Fruit fly (Drosophila melanogaster) whole organism, embryonic: ENCODE results near the gene Polr3E.

Experiments
- Adf1 ChIP-seq: fragments of 200-800 bp; sonication (Bioruptor generic); IDR thresholded peaks from 2 replicates; pipeline ENCODE4 v1.3.6; 2022; ENCODE audit warnings: missing biosample characterization, missing genetic modification characterization
- Atf-2 ChIP-seq: fragments of 200-800 bp; sonication (Bioruptor generic); optimal IDR thresholded peaks from 2 replicates; lab custom pipeline; 2016; ENCODE audit warnings: missing biosample characterization, missing genetic modification characterization
- Awh ChIP-seq: fragments of 200-800 bp; sonication (Bioruptor generic); IDR thresholded peaks from 2 replicates; pipeline ENCODE4, ENCODE4 v1.3.6; 2022; ENCODE audit warnings: missing biosample characterization, missing genetic modification characterization
- Bteb2 ChIP-seq: fragments of 200-800 bp; sonication (Bioruptor generic); optimal IDR thresholded peaks from 2 replicates; lab custom pipeline; 2016; ENCODE audit warnings: missing biosample characterization, missing genetic modification characterization
- CG1024 ChIP-seq: fragments of 200-800 bp; sonication (Bioruptor generic); IDR thresholded peaks from 2 replicates; pipeline ENCODE4 v1.3.6; 2022; ENCODE audit warnings: missing biosample characterization, missing genetic modification characterization
- CG11247 ChIP-seq: fragments of 200-800 bp; sonication (Bioruptor generic); IDR thresholded peaks from 2 replicates; pipeline ENCODE4 v1.3.6; 2022; ENCODE audit warnings: missing biosample characterization, missing genetic modification characterization
- CG11398 ChIP-seq: fragments of 200-800 bp; sonication (Bioruptor generic); optimal IDR thresholded peaks from 2 replicates; lab custom pipeline; 2016; ENCODE audit warnings: missing biosample characterization, missing genetic modification characterization
- CG12299 ChIP-seq: fragments of 200-800 bp; sonication (Bioruptor generic); optimal IDR thresholded peaks from 2 replicates; lab custom pipeline; 2018; ENCODE audit warnings: missing biosample characterization, mild to moderate bottlenecking, missing genetic modification characterization
- CG12744 ChIP-seq: fragments of 200-800 bp; sonication (Bioruptor generic); optimal IDR thresholded peaks from 2 replicates; lab custom pipeline; 2016; ENCODE audit warnings: missing biosample characterization, missing genetic modification characterization
- CG14860 ChIP-seq: fragments of 200-800 bp; sonication (Bioruptor generic); IDR thresholded peaks from 3 replicates; pipeline ENCODE4 v1.3.6; 2022; ENCODE audit warnings: missing biosample characterization, missing genetic modification characterization; ENCODE audit not compliant: partially characterized antibody
- CG1603 ChIP-seq: fragments of 200-800 bp; sonication (Bioruptor generic); optimal IDR thresholded peaks from 2 replicates; lab custom pipeline; 2019; ENCODE audit warnings: missing biosample characterization, mild to moderate bottlenecking, missing genetic modification characterization, moderate library complexity
- CG18599 ChIP-seq: fragments of 200-800 bp; sonication (Bioruptor generic); optimal IDR thresholded peaks from 3 replicates; lab custom pipeline; 2017; ENCODE audit warnings: missing biosample characterization, missing genetic modification characterization, mild to moderate bottlenecking, moderate library complexity, missing genetic modification reagents
- CG30020 ChIP-seq: fragments of 200-800 bp; optimal IDR thresholded peaks from 2 replicates; lab custom pipeline; 2019; ENCODE audit warnings: missing biosample characterization, mild to moderate bottlenecking, missing genetic modification characterization, moderate library complexity
- CG30431 ChIP-seq: fragments of 200-800 bp; sonication (Bioruptor generic); optimal IDR thresholded peaks from 2 replicates; lab custom pipeline; 2017; ENCODE audit warnings: missing biosample characterization, missing genetic modification characterization
- CG3995 ChIP-seq: fragments of 200-800 bp; sonication (Bioruptor generic); optimal IDR thresholded peaks from 3 replicates; lab custom pipeline; 2016; ENCODE audit warnings: missing biosample characterization, missing genetic modification characterization
- CG7839 ChIP-seq: fragments of 200-800 bp; sonication (Bioruptor generic); optimal IDR thresholded peaks from 3 replicates; lab custom pipeline; 2018; ENCODE audit warnings: missing biosample characterization, mild to moderate bottlenecking, missing genetic modification characterization, moderate library complexity
- CG8924 ChIP-seq: fragments of 200-800 bp; optimal IDR thresholded peaks from 3 replicates; lab custom pipeline; 2019; ENCODE audit warnings: missing biosample characterization, mild to moderate bottlenecking, missing genetic modification characterization, moderate library complexity
- CG9437 ChIP-seq: fragments of 200-800 bp; sonication (Bioruptor generic); optimal IDR thresholded peaks from 2 replicates; lab custom pipeline; 2018; ENCODE audit warnings: missing biosample characterization, mild to moderate bottlenecking, missing genetic modification characterization
- CG9609 ChIP-seq: fragments of 200-800 bp; sonication (Bioruptor generic); optimal IDR thresholded peaks from 3 replicates; lab custom pipeline; 2016; ENCODE audit warnings: missing biosample characterization, missing genetic modification characterization
- CG9727 ChIP-seq: fragments of 200-800 bp; sonication (Bioruptor generic); optimal IDR thresholded peaks from 3 replicates; lab custom pipeline; 2017; ENCODE audit warnings: missing biosample characterization, mild to moderate bottlenecking, missing genetic modification characterization
- D19B ChIP-seq: fragments of 200-800 bp; sonication (Bioruptor generic); optimal IDR thresholded peaks from 2 replicates; lab custom pipeline; 2017; ENCODE audit warnings: missing biosample characterization, mild to moderate bottlenecking, missing genetic modification characterization
- Deaf1 ChIP-seq: fragments of 200-800 bp; optimal IDR thresholded peaks from 3 replicates; lab custom pipeline; 2019; ENCODE audit warnings: missing biosample characterization, mild to moderate bottlenecking, missing genetic modification characterization, moderate library complexity
- Dfd ChIP-seq, 2 experiments: fragments of >200 bp; optimal IDR thresholded peaks; 2 replicates each; lab custom pipeline; 2017; ENCODE audit warnings: missing biosample characterization in 2 of 2, missing genetic modification characterization in 2 of 2
- Doc2 ChIP-seq: fragments of 200-800 bp; sonication (Bioruptor generic); IDR thresholded peaks from 2 replicates; pipeline ENCODE4 v1.3.6; 2022; ENCODE audit warnings: missing biosample characterization, missing genetic modification characterization
- H15 ChIP-seq: fragments of 200-800 bp; sonication (Bioruptor generic); IDR thresholded peaks from 3 replicates; pipeline ENCODE4 v1.3.6; 2022; ENCODE audit warnings: missing biosample characterization, missing genetic modification characterization
- Lhr ChIP-seq: fragments of 200-800 bp; sonication (Bioruptor generic); optimal IDR thresholded peaks from 3 replicates; lab custom pipeline; 2017; ENCODE audit warnings: mild to moderate bottlenecking, missing biosample characterization, missing genetic modification reagents, missing genetic modification characterization
- MTF-1 ChIP-seq: fragments of 200-800 bp; sonication (Bioruptor generic); optimal IDR thresholded peaks from 2 replicates; lab custom pipeline; 2018; ENCODE audit warnings: missing biosample characterization, mild to moderate bottlenecking, missing genetic modification characterization, borderline replicate concordance
- Med ChIP-seq: fragments of 200-800 bp; sonication (Bioruptor generic); peaks from one replicate; lab custom pipeline; 2016; ENCODE audit warnings: missing biosample characterization, missing genetic modification characterization, mild to moderate bottlenecking, inconsistent platforms, moderate library complexity
- NFAT ChIP-seq: fragments of 200-800 bp; sonication (Bioruptor generic); IDR thresholded peaks from 2 replicates; pipeline ENCODE4 v1.3.6; 2022; ENCODE audit warnings: missing biosample characterization, missing genetic modification characterization
- Nf-YB ChIP-seq: fragments of 200-800 bp; sonication (Bioruptor generic); optimal IDR thresholded peaks from 3 replicates; lab custom pipeline; 2019; ENCODE audit warnings: missing biosample characterization, mild to moderate bottlenecking, missing genetic modification characterization, moderate library complexity
- NfI ChIP-seq: fragments of 200-800 bp; sonication (Bioruptor generic); optimal IDR thresholded peaks from 3 replicates; lab custom pipeline; 2018; ENCODE audit warnings: missing biosample characterization, mild to moderate bottlenecking, missing genetic modification characterization, moderate library complexity
- Sin3A ChIP-seq: fragments of >200 bp; optimal IDR thresholded peaks from 2 replicates; lab custom pipeline; 2018
- Sox102F ChIP-seq: fragments of 200-800 bp; sonication (Bioruptor generic); optimal IDR thresholded peaks from 2 replicates; lab custom pipeline; 2018; ENCODE audit warnings: missing biosample characterization, mild to moderate bottlenecking, missing genetic modification characterization, moderate library complexity
- Vsx1 ChIP-seq: fragments of 200-800 bp; sonication (Bioruptor generic); optimal IDR thresholded peaks from 2 replicates; lab custom pipeline; 2017; ENCODE audit warnings: missing biosample characterization, mild to moderate bottlenecking, missing genetic modification characterization, missing genetic modification reagents
- al ChIP-seq: fragments of 200-800 bp; sonication (Bioruptor generic); IDR thresholded peaks from 2 replicates; pipeline ENCODE4 v1.3.6; 2022; ENCODE audit warnings: missing biosample characterization, missing genetic modification characterization
- cas ChIP-seq: fragments of 200-800 bp; sonication (Bioruptor generic); IDR thresholded peaks from 2 replicates; pipeline ENCODE4 v1.3.6; 2022; ENCODE audit warnings: missing biosample characterization, missing genetic modification characterization
- croc ChIP-seq: fragments of 200-800 bp; sonication (Bioruptor generic); conservative IDR thresholded peaks from 3 replicates; pipeline ENCODE4 v1.3.6; 2022; ENCODE audit warnings: missing biosample characterization, missing genetic modification characterization
- gcm2 ChIP-seq: fragments of 200-800 bp; sonication (Bioruptor generic); optimal IDR thresholded peaks from 2 replicates; lab custom pipeline; 2016; ENCODE audit warnings: missing biosample characterization, missing genetic modification characterization
- insv ChIP-seq, 2 experiments: fragments of 200-800 bp; sonication (Bioruptor generic); optimal IDR thresholded peaks; 3 replicates each; lab custom pipeline; 2016 to 2018; ENCODE audit warnings: missing biosample characterization in 2 of 2, missing genetic modification characterization in 2 of 2
- jumu ChIP-seq: fragments of 200-800 bp; sonication (Bioruptor generic); optimal IDR thresholded peaks from 3 replicates; lab custom pipeline; 2016; ENCODE audit warnings: missing biosample characterization, missing genetic modification characterization
- mld ChIP-seq: fragments of 200-800 bp; sonication (Bioruptor generic); IDR thresholded peaks from 3 replicates; pipeline ENCODE4 v1.3.6; 2022; ENCODE audit warnings: missing biosample characterization, missing genetic modification characterization; ENCODE audit not compliant: partially characterized antibody
- psq ChIP-seq: fragments of 200-800 bp; sonication (Bioruptor generic); optimal IDR thresholded peaks from 2 replicates; lab custom pipeline; 2017; ENCODE audit warnings: missing biosample characterization, missing genetic modification characterization
- rib ChIP-seq: fragments of 200-800 bp; sonication (Bioruptor generic); IDR thresholded peaks from 2 replicates; pipeline ENCODE4 v1.3.6; 2022; ENCODE audit warnings: missing biosample characterization, missing genetic modification characterization
- sens ChIP-seq: fragments of 200-800 bp; sonication (Bioruptor generic); peaks from one replicate; lab custom pipeline; 2016; ENCODE audit warnings: missing biosample characterization, missing genetic modification characterization
- sens-2 ChIP-seq: fragments of 200-800 bp; sonication (Bioruptor generic); IDR thresholded peaks from 2 replicates; pipeline ENCODE4 v1.3.6; 2022; ENCODE audit warnings: missing biosample characterization, missing genetic modification characterization
- sisA ChIP-seq: fragments of 200-800 bp; sonication (Bioruptor generic); IDR thresholded peaks from 2 replicates; pipeline ENCODE4 v1.3.6; 2022; ENCODE audit warnings: missing biosample characterization, missing genetic modification characterization
- slou ChIP-seq: fragments of 200-800 bp; sonication (Bioruptor generic); optimal IDR thresholded peaks from 3 replicates; lab custom pipeline; 2016; ENCODE audit warnings: missing biosample characterization, missing genetic modification characterization
- tap ChIP-seq: fragments of 200-800 bp; optimal IDR thresholded peaks from 3 replicates; lab custom pipeline; 2019; ENCODE audit warnings: missing biosample characterization, mild to moderate bottlenecking, missing genetic modification characterization, moderate library complexity
- unpg ChIP-seq: fragments of 200-800 bp; sonication (Bioruptor generic); optimal IDR thresholded peaks from 3 replicates; lab custom pipeline; 2018; ENCODE audit warnings: missing biosample characterization, mild to moderate bottlenecking, missing genetic modification characterization, moderate library complexity
- vfl ChIP-seq: fragments of 200-800 bp; sonication (Bioruptor generic); optimal IDR thresholded peaks from 2 replicates; lab custom pipeline; 2016; ENCODE audit warnings: missing biosample characterization, missing genetic modification characterization
- vvl ChIP-seq: fragments of 200-800 bp; sonication (Bioruptor generic); IDR thresholded peaks from 2 replicates; pipeline ENCODE4 v1.3.6; 2022; ENCODE audit warnings: missing biosample characterization, missing genetic modification characterization

The Polr3E gene

DNA sequence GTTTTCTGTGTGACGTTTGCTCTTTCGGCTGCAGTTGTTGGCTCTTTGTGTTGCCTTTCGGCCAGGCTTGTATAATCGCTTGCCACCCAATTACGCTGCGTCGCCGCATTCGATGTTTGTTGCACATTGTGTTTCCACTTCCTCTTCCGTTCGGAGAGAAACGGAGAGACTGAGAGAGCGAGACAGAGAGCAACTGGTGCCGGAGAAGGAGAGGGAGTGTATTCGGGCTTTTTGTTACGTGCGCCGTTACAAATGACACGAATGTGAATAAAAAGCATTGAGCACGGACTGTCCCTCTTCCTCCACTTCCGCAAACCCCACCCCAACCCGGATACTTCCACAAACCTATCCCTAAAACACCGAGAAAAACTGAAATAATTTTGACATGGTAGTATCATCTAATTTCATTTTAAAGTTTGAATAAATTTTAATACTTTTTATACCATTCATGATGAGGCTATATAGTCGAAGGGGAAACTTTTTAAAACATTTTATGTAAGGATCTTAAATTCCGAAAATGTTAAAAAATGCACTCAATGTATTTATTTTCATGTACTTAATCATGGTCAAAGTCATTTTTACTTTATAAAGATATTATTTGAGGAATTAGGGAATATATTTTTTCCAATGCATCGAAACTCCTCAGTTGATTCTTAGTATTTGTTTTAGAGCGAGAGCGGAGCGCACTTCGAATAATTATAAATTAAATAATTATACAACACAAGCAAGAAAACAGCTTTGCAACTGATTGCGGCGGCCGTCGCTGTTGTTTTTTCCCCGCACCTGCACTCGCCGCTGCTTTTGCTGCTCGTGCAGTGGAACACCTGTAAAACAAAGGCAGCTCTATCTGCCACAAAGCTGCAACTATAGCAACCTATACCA, 28.8 kb downstream of the Polr3E start (continued):
- TF ChIP-seq insv (GFP tag; optimal IDR thresholded peaks at IDR 0.05; lab: Kevin White, UChicago) (no peak), CG18599 (GFP tag; lab: Kevin White, UChicago) (no peak), H15 (GFP tag; lab: Robert Waterston, UW) (no peak), Vsx1 (GFP tag; lab: Kevin White, UChicago) (no peak), unpg (GFP tag; lab: Kevin White, UChicago) (peak; percentile 16), rib (GFP tag; lab: Robert Waterston, UW) (no peak), Adf1 (GFP tag; lab: Robert Waterston, UW) (no peak), CG8924 (tag; lab: Kevin White, UChicago) (peak; percentile 24), sens (GFP tag; lab: Kevin White, UChicago) (peak; percentile 68), Awh (GFP tag; lab: Robert Waterston, UW) (no peak), CG9727 (GFP tag; lab: Kevin White, UChicago) (no peak), gcm2 (GFP tag; lab: Kevin White, UChicago) (no peak), tap (no peak), CG14860 (no peak), CG30431 (no peak), Lhr (GFP tag; lab: Kevin White, UChicago) (no peak), sisA (no peak), mld (no peak), sens-2 (GFP tag; lab: Robert Waterston, UW) (no peak), Sox102F (GFP tag; lab: Kevin White, UChicago) (peak; percentile 55), NFAT (GFP tag; lab: Robert Waterston, UW) (no peak; the same call in 1 of the 2 replicates), vfl (GFP tag; lab: Kevin White, UChicago) (no peak), croc (GFP tag; lab: Robert Waterston, UW) (no peak), Bteb2 (no peak), CG7839 (tag; lab: Kevin White, UChicago) (peak; percentile 19), NfI (GFP tag; lab: Kevin White, UChicago) (no peak), psq (GFP tag; lab: Kevin White, UChicago) (no peak), CG11398 (GFP tag; lab: Kevin White, UChicago) (no peak), vvl (GFP tag; lab: Robert Waterston, UW) (no peak), CG11247 (GFP tag; lab: Robert Waterston, UW) (no peak), CG3995 (GFP tag; lab: Kevin White, UChicago) (no peak), CG12744 (no peak), jumu (GFP tag; lab: Kevin White, UChicago) (no peak), Sin3A (lab: Kevin White, UChicago) (no peak), CG9609 (GFP tag; lab: Kevin White, UChicago) (no peak), CG9437 (GFP tag; lab: Kevin White, UChicago) (no peak), MTF-1 (GFP tag; lab: Kevin White, UChicago) (no peak), Med (GFP tag; lab: Kevin White, UChicago) (no peak), Doc2 (no peak), Deaf1 (tag; lab: Kevin White, UChicago) (no peak), CG1603 (peak; percentile 5), CG12299 (tag; lab: Kevin White, UChicago) (no peak), Atf-2 (GFP tag; lab: Kevin White, UChicago) (no peak), Nf-YB (GFP tag; lab: Kevin White, UChicago) (no peak), slou (GFP tag; lab: Kevin White, UChicago) (no peak), D19B (GFP tag; lab: Kevin White, UChicago) (no peak), cas (GFP tag; lab: Robert Waterston, UW) (no peak), Dfd (GFP tag; optimal IDR thresholded peaks at IDR 0.05; lab: Kevin White, UChicago) (no peak), CG1024 (GFP tag; lab: Robert Waterston, UW) (no peak), CG30020 (tag; lab: Kevin White, UChicago) (no peak), al (GFP tag; lab: Robert Waterston, UW) (no peak)
